Fruit fly (Drosophila melanogaster) S2 (cell line): ENCODE measurements around the gene Eip93F.
A peak's percentile ranks its signal among the peaks of the same experiment; 100 is the strongest.

ENCODE experiments used
- CG8478 ChIP-seq: fragments of >200 bp; optimal IDR thresholded peaks from 2 replicates; lab custom pipeline; 2018
- CTCF ChIP-seq, 2 experiments: fragments of >200 bp; optimal IDR thresholded peaks; 2 replicates each; lab custom pipeline; 2018

DNA sequence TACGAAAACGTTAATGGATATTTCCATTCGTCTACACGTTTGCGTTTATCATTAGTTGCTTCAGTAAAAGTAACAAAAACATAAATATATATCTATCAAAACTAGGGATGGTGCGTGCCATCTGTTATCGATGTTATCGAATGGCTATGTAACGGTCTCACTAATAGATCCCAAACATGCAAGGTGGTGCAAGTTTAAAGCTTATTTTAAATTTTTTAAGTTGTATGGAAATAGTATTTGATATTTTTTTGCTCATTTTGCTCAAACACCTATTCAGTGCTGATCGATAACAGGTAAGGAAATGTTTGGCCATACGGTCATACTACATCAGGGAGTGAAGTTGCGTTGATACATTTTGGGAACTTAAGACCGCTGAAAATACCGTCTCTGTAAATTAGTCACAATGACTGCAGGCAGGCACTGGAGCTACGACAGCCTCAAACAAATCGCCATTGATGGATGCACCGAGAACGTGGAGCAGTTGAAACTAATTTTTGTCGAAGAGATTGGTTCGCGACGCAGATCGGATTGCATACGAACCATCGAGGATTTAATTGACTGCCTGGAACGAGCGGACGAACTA is 85.3 kb downstream of the Eip93F start, which contains the start of the genes CG45099, CG6015, pit and Fadd:
- TF ChIP-seq CG8478 (lab: Kevin White, UChicago) (no peak), CTCF (optimal IDR thresholded peaks at IDR 0.05; lab: Kevin White, UChicago) (peak in 1 of 2 experiments; percentile 23)
